Worm (Caenorhabditis elegans): ENCODE measurements around the gene C06A12.8.

- TF ChIP-seq him-1 (tag; optimal IDR thresholded peaks at IDR 0.05) (no peak), dao-5 (tag; optimal IDR thresholded peaks at IDR 0.05) (no peak)
Measured at ce11 chrIV:17440417-17440816, 3.3 kb downstream of the C06A12.8 start, which contains the start of gene F08A7.1.
